Worm (Caenorhabditis elegans): ENCODE measurements around the gene F08B4.8.

F08B4.8 gene

ce11 chrIV:8658122-8658521 is 19.3 kb upstream of the F08B4.8 start, which contains the start of gene C49C8.6:
Gene C49C8.6, minus strand, starts transcription at chrIV:8658222.
- TF ChIP-seq lin-38 (GFP tag; IDR thresholded peaks at IDR 0.05): no peak
- no peak for TF ChIP-seq skn-1 (tag; optimal IDR thresholded peaks at IDR 0.05)
- no peak for TF ChIP-seq saeg-2 (GFP tag; IDR thresholded peaks at IDR 0.05)
- no peak for TF ChIP-seq pha-4 (GFP tag; IDR thresholded peaks at IDR 0.05)
- TF ChIP-seq pha-4 (tag; optimal IDR thresholded peaks at IDR 0.05): no peak
- TF ChIP-seq ces-1 (GFP tag; optimal IDR thresholded peaks at IDR 0.05): no peak
- no peak for TF ChIP-seq cey-2 (tag; optimal IDR thresholded peaks at IDR 0.05; ENCODE audit: borderline replicate concordance, insufficient read depth)
- no peak for TF ChIP-seq ceh-28 (tag; optimal IDR thresholded peaks at IDR 0.05)
- no peak for TF ChIP-seq spr-1 (tag; optimal IDR thresholded peaks at IDR 0.05)
- TF ChIP-seq tag-97 (GFP tag; IDR thresholded peaks at IDR 0.05): no peak
- TF ChIP-seq lin-29 (GFP tag; IDR thresholded peaks at IDR 0.05): no peak
- TF ChIP-seq dmd-8 (GFP tag; IDR thresholded peaks at IDR 0.05): no peak
- TF ChIP-seq fos-1 (tag; optimal IDR thresholded peaks at IDR 0.05): no peak
- TF ChIP-seq madf-5 (GFP tag; IDR thresholded peaks at IDR 0.05): no peak
- TF ChIP-seq snpc-4 (tag; optimal IDR thresholded peaks at IDR 0.05): no peak
- no peak for TF ChIP-seq F37D6.2 (tag; optimal IDR thresholded peaks at IDR 0.05)

DNA sequence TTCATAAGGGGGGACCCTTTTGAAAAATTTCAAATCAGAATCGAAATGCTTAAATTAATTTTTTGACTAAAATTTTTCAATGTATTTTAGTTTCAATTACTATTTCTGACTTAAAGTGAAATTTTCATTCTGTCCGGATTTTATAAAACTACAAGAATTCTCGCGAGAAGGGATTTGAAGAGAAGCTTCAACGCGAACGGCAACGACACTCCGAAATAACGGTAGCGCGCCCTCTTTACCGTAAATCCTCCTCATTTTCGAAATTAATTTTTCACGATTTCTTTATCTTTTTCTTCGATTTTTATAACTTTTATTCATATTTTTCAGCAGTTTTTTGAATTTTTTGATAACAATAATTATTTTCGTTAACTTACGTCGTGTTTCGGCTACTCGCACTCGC is 11.6 kb upstream of the F08B4.8 start:
- TF ChIP-seq fkh-10 (GFP tag; optimal IDR thresholded peaks at IDR 0.05): no peak
- TF ChIP-seq nhr-48 (tag; optimal IDR thresholded peaks at IDR 0.05): no peak
- TF ChIP-seq R02D3.7 (tag; optimal IDR thresholded peaks at IDR 0.05): peak; percentile 47
- peak; percentile 89 for TF ChIP-seq T20F7.1 (GFP tag; optimal IDR thresholded peaks at IDR 0.05)
- TF ChIP-seq Y48G9A.11 (GFP tag; IDR thresholded peaks at IDR 0.05): peak; percentile 99
- no peak for TF ChIP-seq lin-13 (GFP tag; optimal IDR thresholded peaks at IDR 0.05)

ce11 chrIV:8667155-8667554 is 10.2 kb upstream of the F08B4.8 start:
- TF ChIP-seq set-16 (GFP tag; IDR thresholded peaks at IDR 0.05) (peak; percentile 92; the same call in 1 of the 2 replicates), Y48G9A.11 (GFP tag; IDR thresholded peaks at IDR 0.05) (peak; percentile 57)

DNA sequence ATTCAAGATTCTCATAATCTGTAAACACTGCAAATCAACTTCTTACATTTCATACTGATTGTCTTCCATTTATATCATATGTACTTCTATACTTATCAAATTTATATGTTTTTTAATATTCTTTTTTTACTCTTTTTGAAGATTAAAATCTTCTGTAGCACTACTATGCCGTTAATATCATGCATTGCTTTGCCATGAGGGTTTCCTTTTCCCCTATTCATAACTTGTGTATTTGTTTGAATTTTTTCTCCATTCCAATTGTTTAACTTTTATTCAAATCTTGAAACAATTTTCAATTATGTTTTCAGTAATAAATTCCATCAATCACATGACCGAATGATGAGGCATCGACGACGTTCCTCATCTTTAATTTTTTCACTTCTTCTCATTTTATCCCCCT is 8.8 kb upstream of the F08B4.8 start, which contains the start of gene cdh-5:
TSS of gene cdh-5 (plus strand) at position 301 of the 400 bp plus-strand sequence.
- TF ChIP-seq ztf-11 (tag; optimal IDR thresholded peaks at IDR 0.05) (no peak), jun-1 (tag; optimal IDR thresholded peaks at IDR 0.05) (no peak), gei-8 (GFP tag; optimal IDR thresholded peaks at IDR 0.05) (no peak)

- peak in 1 of 2 experiments; percentile 93 for TF ChIP-seq unc-62 (GFP tag; optimal IDR thresholded peaks at IDR 0.05 in 1 of 2)
- TF ChIP-seq unc-62 (tag; optimal IDR thresholded peaks at IDR 0.05): no peak
- no peak for TF ChIP-seq nhr-102 (tag; optimal IDR thresholded peaks at IDR 0.05)
Observed at ce11 chrIV:8673733-8674375, 3.5 kb upstream of the F08B4.8 start.

- TF ChIP-seq nhr-25 (tag; optimal IDR thresholded peaks at IDR 0.05; ENCODE audit: borderline replicate concordance, insufficient read depth) (no peak), lir-3 (tag; optimal IDR thresholded peaks at IDR 0.05) (no peak)
Observed at ce11 chrIV:8679225-8679624, 1.8 kb downstream of the F08B4.8 start, which contains the start of gene nlp-60. Gene nlp-60, minus strand, starts transcription at chrIV:8679325.
